Worm (Caenorhabditis elegans) whole organism, L3 larva: ENCODE data around the gene R148.4.

ENCODE experiments used
- R02D3.7 ChIP-seq: fragments of 150-350 bp; optimal IDR thresholded peaks from 2 replicates; lab custom pipeline; 2014; ENCODE audit warnings: missing biosample characterization, missing genetic modification characterization
- ZK546.5 ChIP-seq: sonication (generic microtip); optimal IDR thresholded peaks from 2 replicates; lab custom pipeline; 2017; ENCODE audit warnings: missing biosample characterization, missing genetic modification characterization
- aly-2 ChIP-seq: fragments of 150-350 bp; optimal IDR thresholded peaks from 2 replicates; lab custom pipeline; 2014; ENCODE audit warnings: missing biosample characterization, missing genetic modification characterization
- ama-1 ChIP-seq: fragments of 150-350 bp; optimal IDR thresholded peaks from 2 replicates; lab custom pipeline; 2018
- ceh-16 ChIP-seq: sonication (generic microtip); optimal IDR thresholded peaks from 2 replicates; lab custom pipeline; 2017; ENCODE audit warnings: missing biosample characterization, missing genetic modification characterization
- ceh-82 ChIP-seq: fragments of 150-350 bp; optimal IDR thresholded peaks from 2 replicates; lab custom pipeline; 2014; ENCODE audit warnings: missing biosample characterization, missing genetic modification characterization
- ceh-9 ChIP-seq: sonication (generic microtip); optimal IDR thresholded peaks from 2 replicates; lab custom pipeline; 2018; ENCODE audit warnings: missing biosample characterization, missing genetic modification characterization
- daf-12 ChIP-seq: fragments of 150-350 bp; optimal IDR thresholded peaks from 2 replicates; lab custom pipeline; 2014; ENCODE audit warnings: missing biosample characterization, missing genetic modification reagents, missing genetic modification characterization
- egl-5 ChIP-seq: fragments of 150-350 bp; optimal IDR thresholded peaks from 2 replicates; lab custom pipeline; 2017; ENCODE audit warnings: missing biosample characterization, missing genetic modification reagents, missing genetic modification characterization, inconsistent platforms
- elt-1 ChIP-seq: fragments of 150-350 bp; optimal IDR thresholded peaks from 2 replicates; lab custom pipeline; 2014; ENCODE audit warnings: missing biosample characterization, missing genetic modification characterization
- elt-2 ChIP-seq: sonication (generic microtip); optimal IDR thresholded peaks from 2 replicates; lab custom pipeline; 2016; ENCODE audit warnings: missing genetic modification reagents, mild to moderate bottlenecking, missing genetic modification characterization, missing compliant biosample characterization
- elt-3 ChIP-seq, 3 experiments: fragments of 150-350 bp in 1 of 3; sonication (generic microtip) in 2 of 3; optimal IDR thresholded peaks; 2 replicates in 2 of 3; 4 replicates in 1 of 3; lab custom pipeline; 2014 to 2017; ENCODE audit warnings: missing biosample characterization in 3 of 3, missing genetic modification characterization in 3 of 3
- eor-1 ChIP-seq, 2 experiments: fragments of 150-350 bp; optimal IDR thresholded peaks; 2 replicates each; lab custom pipeline; 2014 to 2018; ENCODE audit warnings: missing biosample characterization in 2 of 2, missing genetic modification characterization in 2 of 2
- fkh-10 ChIP-seq: sonication (generic microtip); optimal IDR thresholded peaks from 2 replicates; lab custom pipeline; 2017; ENCODE audit warnings: missing biosample characterization, missing genetic modification reagents, missing genetic modification characterization
- fkh-2 ChIP-seq: fragments of 150-350 bp; optimal IDR thresholded peaks from 2 replicates; lab custom pipeline; 2014; ENCODE audit warnings: missing biosample characterization, missing genetic modification reagents, missing genetic modification characterization
- fos-1 ChIP-seq: fragments of 150-350 bp; optimal IDR thresholded peaks from 2 replicates; lab custom pipeline; 2014; ENCODE audit warnings: missing biosample characterization, missing genetic modification characterization
- jun-1 ChIP-seq: fragments of 150-350 bp; optimal IDR thresholded peaks from 2 replicates; lab custom pipeline; 2014; ENCODE audit warnings: missing biosample characterization, missing genetic modification reagents, missing genetic modification characterization
- lin-39 ChIP-seq: fragments of 150-350 bp; optimal IDR thresholded peaks from 2 replicates; lab custom pipeline; 2018; ENCODE audit warnings: missing biosample characterization, missing genetic modification reagents, missing genetic modification characterization
- mdl-1 ChIP-seq: fragments of 150-350 bp; optimal IDR thresholded peaks from 2 replicates; lab custom pipeline; 2014; ENCODE audit warnings: missing biosample characterization, missing genetic modification characterization
- mml-1 ChIP-seq: fragments of 150-350 bp; sonication (generic microtip); optimal IDR thresholded peaks from 3 replicates; lab custom pipeline; 2014; ENCODE audit warnings: missing biosample characterization, missing genetic modification characterization
- nfya-1 ChIP-seq: sonication (generic microtip); optimal IDR thresholded peaks from 2 replicates; lab custom pipeline; 2017; ENCODE audit warnings: missing genetic modification characterization, mild to moderate bottlenecking, missing compliant biosample characterization, antibody characterized with exemption, moderate library complexity; ENCODE audit not compliant: insufficient read depth
- nhr-11 ChIP-seq: fragments of 150-350 bp; optimal IDR thresholded peaks from 2 replicates; lab custom pipeline; 2014; ENCODE audit warnings: missing biosample characterization, missing genetic modification characterization
- nhr-12 ChIP-seq: fragments of 150-350 bp; optimal IDR thresholded peaks from 2 replicates; lab custom pipeline; 2014; ENCODE audit warnings: missing biosample characterization, missing genetic modification characterization
- nhr-237 ChIP-seq: fragments of 150-350 bp; optimal IDR thresholded peaks from 2 replicates; lab custom pipeline; 2014; ENCODE audit warnings: missing biosample characterization, missing genetic modification characterization
- nhr-25 ChIP-seq: sonication (generic microtip); optimal IDR thresholded peaks from 2 replicates; lab custom pipeline; 2017; ENCODE audit warnings: missing biosample characterization, missing genetic modification characterization
- nhr-28 ChIP-seq: fragments of 150-350 bp; optimal IDR thresholded peaks from 2 replicates; lab custom pipeline; 2014; ENCODE audit warnings: missing biosample characterization, missing genetic modification characterization
- nhr-43 ChIP-seq: sonication (generic microtip); optimal IDR thresholded peaks from 2 replicates; lab custom pipeline; 2016; ENCODE audit warnings: mild to moderate bottlenecking, missing genetic modification characterization, missing compliant biosample characterization; ENCODE audit not compliant: poor library complexity, severe bottlenecking
- nhr-67 ChIP-seq: fragments of 150-350 bp; optimal IDR thresholded peaks from 2 replicates; lab custom pipeline; 2014; ENCODE audit warnings: missing biosample characterization, missing genetic modification characterization
- nhr-77 ChIP-seq: fragments of 150-350 bp; optimal IDR thresholded peaks from 2 replicates; lab custom pipeline; 2014; ENCODE audit warnings: missing biosample characterization, missing genetic modification characterization
- pha-4 ChIP-seq: fragments of 150-350 bp; optimal IDR thresholded peaks from 2 replicates; lab custom pipeline; 2014; ENCODE audit warnings: missing biosample characterization, missing genetic modification reagents, missing genetic modification characterization
- pqm-1 ChIP-seq: fragments of 150-350 bp; optimal IDR thresholded peaks from 2 replicates; lab custom pipeline; 2017; ENCODE audit warnings: missing biosample characterization, missing genetic modification characterization, inconsistent platforms
- sea-2 ChIP-seq: fragments of 150-350 bp; sonication (generic microtip); optimal IDR thresholded peaks from 4 replicates; lab custom pipeline; 2014; ENCODE audit warnings: missing biosample characterization, missing genetic modification reagents, missing genetic modification characterization
- skn-1 ChIP-seq: fragments of 150-350 bp; optimal IDR thresholded peaks from 2 replicates; lab custom pipeline; 2014; ENCODE audit warnings: missing biosample characterization, missing genetic modification characterization
- tbx-2 ChIP-seq: sonication (generic microtip); optimal IDR thresholded peaks from 2 replicates; lab custom pipeline; 2016; ENCODE audit warnings: mild to moderate bottlenecking, missing genetic modification characterization, missing compliant biosample characterization
- unc-39 ChIP-seq: sonication (generic microtip); optimal IDR thresholded peaks from 4 replicates; lab custom pipeline; 2017; ENCODE audit warnings: missing biosample characterization, missing genetic modification characterization
- ztf-11 ChIP-seq: fragments of 150-350 bp; optimal IDR thresholded peaks from 2 replicates; lab custom pipeline; 2014; ENCODE audit warnings: missing biosample characterization, missing genetic modification characterization
- ztf-4 ChIP-seq: fragments of 150-350 bp; optimal IDR thresholded peaks from 2 replicates; lab custom pipeline; 2014; ENCODE audit warnings: missing biosample characterization, missing genetic modification characterization

Gene R148.4

DNA sequence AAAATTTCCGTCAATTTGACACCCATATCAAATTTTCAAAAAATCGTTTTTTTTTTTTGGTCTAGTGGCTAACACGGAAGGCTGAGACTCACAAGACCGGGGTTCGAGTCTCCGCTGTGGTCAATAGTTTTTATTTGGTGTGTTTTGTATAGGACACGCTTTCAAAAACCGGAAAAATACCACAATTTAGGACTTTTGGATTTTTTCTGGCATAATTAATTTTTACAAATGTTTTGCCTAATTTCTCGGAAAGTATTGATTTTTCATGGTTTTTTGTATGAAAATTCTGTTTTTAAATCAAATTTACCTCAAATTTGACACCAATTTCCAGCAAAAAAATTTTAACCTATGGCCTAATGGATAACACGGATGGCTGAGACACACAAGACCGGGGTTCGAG is 14.6 kb downstream of the R148.4 start, which contains the start of gene mks-1:
TSS of gene mks-1 (plus strand) at position 301 of the 400 bp plus-strand sequence.
- no peak for TF ChIP-seq nhr-25 (tag; lab: Kevin White, UChicago)
- TF ChIP-seq nfya-1 (tag; lab: Kevin White, UChicago) = no peak
- no peak for TF ChIP-seq fkh-10 (GFP tag; lab: Kevin White, UChicago)
- TF ChIP-seq ceh-9 = no peak
- TF ChIP-seq aly-2 (tag; lab: Kevin White, UChicago) = no peak
- TF ChIP-seq nhr-67 (tag; lab: Kevin White, UChicago) = no peak
- TF ChIP-seq egl-5 (tag; lab: Kevin White, UChicago) = no peak
- no peak for TF ChIP-seq nhr-11 (tag; lab: Kevin White, UChicago)
- TF ChIP-seq ztf-4 = no peak
- TF ChIP-seq elt-3 (tag; optimal IDR thresholded peaks at IDR 0.05; lab: Kevin White, UChicago) = no peak
- no peak for TF ChIP-seq unc-39 (tag; lab: Kevin White, UChicago)
- no peak for TF ChIP-seq elt-1 (tag; lab: Kevin White, UChicago)
- TF ChIP-seq ama-1 (lab: Kevin White, UChicago) = no peak
- TF ChIP-seq nhr-28 (tag; lab: Kevin White, UChicago) = no peak
- no peak for TF ChIP-seq mdl-1
- TF ChIP-seq lin-39 = no peak
- no peak for TF ChIP-seq ZK546.5 (tag; lab: Kevin White, UChicago)
- TF ChIP-seq fkh-2 (tag; lab: Kevin White, UChicago) = no peak
- TF ChIP-seq R02D3.7 (tag; lab: Kevin White, UChicago) = no peak
- no peak for TF ChIP-seq fos-1

DNA sequence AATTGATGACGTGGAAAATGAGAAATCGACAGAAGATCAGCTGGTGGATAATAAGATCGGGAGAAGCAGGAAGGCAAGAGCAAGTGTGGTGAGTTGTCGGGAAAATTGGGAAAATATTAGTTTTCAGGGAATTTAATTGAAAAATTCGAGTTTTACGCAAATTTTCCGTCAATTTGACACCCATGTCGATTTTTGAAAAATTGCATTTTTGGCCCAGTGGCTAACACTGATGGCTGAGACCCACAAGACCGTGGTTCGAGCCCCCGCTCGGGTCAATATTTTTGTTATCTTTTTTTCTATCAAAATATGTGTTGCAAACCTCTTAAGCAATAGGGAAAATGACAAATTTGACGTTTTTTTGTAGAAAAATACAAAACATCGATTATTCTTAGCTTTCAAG is 17.2 kb downstream of the R148.4 start:
- TF ChIP-seq nhr-67 (tag; lab: Kevin White, UChicago) (no peak), eor-1 (tag; optimal IDR thresholded peaks at IDR 0.05; lab: Kevin White, UChicago) (no peak), ceh-82 (tag; lab: Kevin White, UChicago) (no peak), ZK546.5 (tag; lab: Kevin White, UChicago) (no peak), daf-12 (tag; lab: Kevin White, UChicago) (no peak)

DNA sequence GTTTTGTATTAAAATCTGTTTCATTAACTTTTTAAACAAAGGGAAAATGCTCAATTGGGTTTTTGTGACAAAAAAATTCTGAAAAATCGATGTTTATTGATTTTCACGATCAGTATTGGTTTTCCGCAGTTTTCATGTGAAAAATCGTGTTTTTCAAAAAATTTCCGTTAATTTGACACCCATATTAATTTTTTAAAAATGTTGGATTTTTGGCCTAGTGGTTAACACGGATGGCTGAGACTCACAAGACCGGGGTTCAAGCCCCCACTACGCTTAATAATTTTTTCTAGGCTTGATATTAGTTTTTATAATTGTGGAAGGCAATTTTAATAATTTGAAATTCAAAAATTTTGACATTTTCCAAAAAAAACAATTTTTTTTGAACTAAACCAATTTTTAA is 19.3 kb downstream of the R148.4 start:
- no peak for TF ChIP-seq nhr-237 (tag; lab: Kevin White, UChicago)
- TF ChIP-seq ceh-16 = no peak
- no peak for TF ChIP-seq mdl-1
- TF ChIP-seq nhr-12 = no peak

DNA sequence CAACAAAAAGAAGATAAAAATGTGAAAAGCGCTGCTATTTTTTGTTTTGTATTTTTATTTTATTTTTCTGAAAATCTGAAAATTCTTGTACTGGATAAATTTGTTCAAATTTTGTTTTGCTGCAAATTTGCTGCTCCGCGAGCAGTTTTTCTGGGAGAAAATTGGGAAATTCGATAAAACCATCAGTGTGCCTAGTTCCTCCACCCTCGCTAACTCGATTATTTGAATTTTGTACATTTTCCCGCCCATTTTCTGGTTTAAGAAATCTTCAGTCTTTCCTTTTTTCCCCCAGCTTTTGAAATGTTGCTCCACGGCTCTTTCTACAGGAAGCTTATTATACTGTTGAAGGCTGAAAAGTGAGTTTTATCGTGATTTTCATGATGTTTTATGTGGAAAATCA is 19.8 kb downstream of the R148.4 start, which contains the start of gene R148.8:
TSS of gene R148.8 (plus strand) at position 301 of the 400 bp plus-strand sequence.
- TF ChIP-seq elt-3 (tag; optimal IDR thresholded peaks at IDR 0.05; lab: Kevin White, UChicago) = no peak
- TF ChIP-seq nhr-25 (tag; lab: Kevin White, UChicago) = no peak
- TF ChIP-seq ama-1 (lab: Kevin White, UChicago) = no peak
- no peak for TF ChIP-seq sea-2
- no peak for TF ChIP-seq nhr-67 (tag; lab: Kevin White, UChicago)
- no peak for TF ChIP-seq nhr-43 (tag; lab: Kevin White, UChicago)
- TF ChIP-seq pha-4 (tag; lab: Kevin White, UChicago) = no peak
- TF ChIP-seq jun-1 = no peak
- TF ChIP-seq nhr-77 (tag; lab: Kevin White, UChicago) = no peak

DNA sequence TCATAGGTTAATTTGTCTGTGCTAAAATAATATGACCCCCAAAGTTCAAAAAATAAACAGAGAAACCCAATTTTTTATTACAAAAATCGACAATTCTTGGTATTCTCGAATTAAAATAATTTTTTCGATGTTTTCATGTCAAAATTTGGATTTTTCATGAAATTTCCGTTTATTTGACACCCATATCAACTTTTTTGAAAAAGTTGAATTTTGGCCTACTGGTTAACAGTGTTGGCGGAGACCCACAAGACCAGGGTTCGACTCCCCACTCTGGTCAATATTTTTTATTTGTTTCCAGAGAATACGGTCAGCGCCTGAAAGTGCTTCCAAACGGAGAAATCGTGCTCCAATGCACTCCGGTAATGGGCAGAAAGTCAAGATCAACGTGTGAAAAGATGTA is 20.3 kb downstream of the R148.4 start:
- TF ChIP-seq mml-1 (tag; lab: Kevin White, UChicago) = no peak
- no peak for TF ChIP-seq nhr-77 (tag; lab: Kevin White, UChicago)
- no peak for TF ChIP-seq elt-1 (tag; lab: Kevin White, UChicago)
- TF ChIP-seq skn-1 = no peak
- no peak for TF ChIP-seq fos-1
- no peak for TF ChIP-seq pha-4 (tag; lab: Kevin White, UChicago)

DNA sequence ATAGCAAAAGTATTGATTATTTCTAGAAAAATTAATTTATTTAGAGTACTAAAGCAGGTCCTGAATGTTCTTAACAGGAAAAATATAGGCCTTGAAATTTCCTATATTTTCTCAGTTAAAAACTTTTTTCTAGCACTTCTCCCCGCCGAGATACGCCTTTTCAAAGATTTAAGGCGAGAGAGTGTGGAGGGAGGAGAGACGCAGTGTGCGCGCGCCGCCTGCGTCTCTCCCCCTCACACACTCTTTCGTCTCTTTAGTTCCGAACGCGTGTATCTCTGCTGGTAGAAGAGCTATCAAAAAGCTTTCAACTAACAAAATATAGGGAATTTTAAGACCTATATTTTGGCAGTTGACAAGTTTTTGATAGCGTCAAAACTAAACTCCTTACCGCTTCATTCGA is 26.5 kb downstream of the R148.4 start:
- no peak for TF ChIP-seq pqm-1
- no peak for TF ChIP-seq ztf-11 (tag; lab: Kevin White, UChicago)
- TF ChIP-seq tbx-2 (tag; lab: Kevin White, UChicago) = no peak
- TF ChIP-seq fkh-10 (GFP tag; lab: Kevin White, UChicago) = no peak
- TF ChIP-seq nhr-67 (tag; lab: Kevin White, UChicago) = no peak
- TF ChIP-seq nhr-77 (tag; lab: Kevin White, UChicago) = no peak
- no peak for TF ChIP-seq mml-1 (tag; lab: Kevin White, UChicago)
- TF ChIP-seq elt-2 (tag; lab: Kevin White, UChicago) = no peak
